Fruit fly (Drosophila melanogaster) whole organism, embryonic: Measurements from ENCODE around the gene Ide.

Source experiments
- C15 ChIP-seq: fragments of 200-800 bp; sonication (Bioruptor generic); IDR thresholded peaks from 3 replicates; pipeline ENCODE4 v1.3.6; 2022; ENCODE audit warnings: missing biosample characterization, missing genetic modification characterization
- CG10366 ChIP-seq: fragments of 200-800 bp; sonication (Bioruptor generic); IDR thresholded peaks from 2 replicates; pipeline ENCODE4 v1.3.6; 2022; ENCODE audit warnings: missing biosample characterization, missing genetic modification characterization
- CG12942 ChIP-seq: fragments of 200-800 bp; sonication (Bioruptor generic); optimal IDR thresholded peaks from 3 replicates; lab custom pipeline; 2016; ENCODE audit warnings: missing biosample characterization, missing genetic modification characterization
- CG15479 ChIP-seq: fragments of 200-800 bp; sonication (Bioruptor generic); optimal IDR thresholded peaks from 3 replicates; lab custom pipeline; 2019; ENCODE audit warnings: missing biosample characterization, mild to moderate bottlenecking, missing genetic modification characterization, moderate library complexity
- CG16815 ChIP-seq: fragments of 200-800 bp; sonication (Bioruptor generic); optimal IDR thresholded peaks from 3 replicates; lab custom pipeline; 2017; ENCODE audit warnings: missing biosample characterization, mild to moderate bottlenecking, missing genetic modification characterization
- CG17802 ChIP-seq: fragments of 200-800 bp; sonication (Bioruptor generic); optimal IDR thresholded peaks from 2 replicates; lab custom pipeline; 2018; ENCODE audit warnings: missing biosample characterization, mild to moderate bottlenecking, missing genetic modification characterization, moderate library complexity
- CG2116 ChIP-seq: fragments of 200-800 bp; sonication (Bioruptor generic); optimal IDR thresholded peaks from 3 replicates; lab custom pipeline; 2018; ENCODE audit warnings: missing biosample characterization, mild to moderate bottlenecking, missing genetic modification characterization
- CG31388 ChIP-seq: fragments of 200-800 bp; sonication (Bioruptor generic); optimal IDR thresholded peaks from 2 replicates; lab custom pipeline; 2016; ENCODE audit warnings: missing biosample characterization, missing genetic modification characterization
- CG3163 ChIP-seq: fragments of 200-800 bp; sonication (Bioruptor generic); optimal IDR thresholded peaks from 3 replicates; lab custom pipeline; 2016; ENCODE audit warnings: missing biosample characterization, missing genetic modification characterization
- CG33213 ChIP-seq: fragments of 200-800 bp; sonication (Bioruptor generic); optimal IDR thresholded peaks from 3 replicates; lab custom pipeline; 2016; ENCODE audit warnings: missing biosample characterization, missing genetic modification characterization
- CG3847 ChIP-seq: fragments of 200-800 bp; sonication (Bioruptor generic); IDR thresholded peaks from 2 replicates; pipeline ENCODE4 v1.3.6; 2022; ENCODE audit warnings: missing biosample characterization, missing genetic modification characterization
- CG5953 ChIP-seq: fragments of 200-800 bp; sonication (Bioruptor generic); IDR thresholded peaks from 2 replicates; pipeline ENCODE4 v1.3.6; 2022; ENCODE audit warnings: missing biosample characterization, missing genetic modification characterization
- CG6254 ChIP-seq: fragments of 200-800 bp; sonication (Bioruptor generic); optimal IDR thresholded peaks from 3 replicates; lab custom pipeline; 2017; ENCODE audit warnings: mild to moderate bottlenecking, missing biosample characterization, missing genetic modification reagents, missing genetic modification characterization
- CG6683 ChIP-seq: fragments of 200-800 bp; sonication (Bioruptor generic); optimal IDR thresholded peaks from 2 replicates; lab custom pipeline; 2017; ENCODE audit warnings: missing biosample characterization, mild to moderate bottlenecking, missing genetic modification characterization, missing genetic modification reagents
- CG7357 ChIP-seq: fragments of 200-800 bp; sonication (Bioruptor generic); IDR thresholded peaks from 3 replicates; pipeline ENCODE4 v1.3.6; 2022; ENCODE audit warnings: missing biosample characterization, missing genetic modification characterization
- CG8089 ChIP-seq: fragments of 200-800 bp; sonication (Bioruptor generic); optimal IDR thresholded peaks from 3 replicates; lab custom pipeline; 2016; ENCODE audit warnings: missing biosample characterization, missing genetic modification characterization
- CG8944 ChIP-seq: fragments of 200-800 bp; sonication (Bioruptor generic); optimal IDR thresholded peaks from 3 replicates; lab custom pipeline; 2016; ENCODE audit warnings: missing biosample characterization, missing genetic modification characterization
- E2f2 ChIP-seq: fragments of 200-800 bp; sonication (Bioruptor generic); IDR thresholded peaks from 2 replicates; pipeline ENCODE4 v1.3.6; 2022; ENCODE audit warnings: missing biosample characterization, missing genetic modification characterization
- Hr3 ChIP-seq: fragments of 200-800 bp; sonication (Bioruptor generic); optimal IDR thresholded peaks from 3 replicates; lab custom pipeline; 2016; ENCODE audit warnings: missing biosample characterization, missing genetic modification characterization
- Mrtf ChIP-seq: fragments of 200-800 bp; sonication (Bioruptor generic); IDR thresholded peaks from 3 replicates; pipeline ENCODE4 v1.3.6; 2022; ENCODE audit warnings: missing biosample characterization, missing genetic modification characterization
- NK7.1 ChIP-seq: fragments of 200-800 bp; sonication (Bioruptor generic); optimal IDR thresholded peaks from 3 replicates; lab custom pipeline; 2016; ENCODE audit warnings: missing biosample characterization, missing genetic modification characterization
- Opbp ChIP-seq: fragments of 200-800 bp; sonication (Bioruptor generic); IDR thresholded peaks from 3 replicates; pipeline ENCODE4 v1.3.6; 2022; ENCODE audit warnings: missing biosample characterization, missing genetic modification characterization; ENCODE audit not compliant: partially characterized antibody
- Sin3A ChIP-seq: fragments of >200 bp; optimal IDR thresholded peaks from 2 replicates; lab custom pipeline; 2018
- bowl ChIP-seq: fragments of 200-800 bp; sonication (Bioruptor generic); IDR thresholded peaks from 2 replicates; pipeline ENCODE4 v1.3.6; 2022; ENCODE audit warnings: missing biosample characterization, missing genetic modification characterization
- btn ChIP-seq: fragments of 200-800 bp; sonication (Bioruptor generic); optimal IDR thresholded peaks from 2 replicates; lab custom pipeline; 2016; ENCODE audit warnings: missing biosample characterization, missing genetic modification characterization
- dmrt99B ChIP-seq: fragments of 200-800 bp; sonication (Bioruptor generic); optimal IDR thresholded peaks from 2 replicates; lab custom pipeline; 2018; ENCODE audit warnings: missing biosample characterization, mild to moderate bottlenecking, missing genetic modification characterization, moderate library complexity
- gce ChIP-seq: fragments of 200-800 bp; sonication (Bioruptor generic); IDR thresholded peaks from 3 replicates; pipeline ENCODE4 v1.3.6; 2022; ENCODE audit warnings: missing biosample characterization, missing genetic modification characterization
- gfzf ChIP-seq: fragments of 200-800 bp; sonication (Bioruptor generic); optimal IDR thresholded peaks from 2 replicates; lab custom pipeline; 2016; ENCODE audit warnings: missing biosample characterization, mild to moderate bottlenecking, missing genetic modification characterization, moderate library complexity
- gro ChIP-seq: fragments of 200-800 bp; sonication (Bioruptor generic); optimal IDR thresholded peaks from 2 replicates; lab custom pipeline; 2016; ENCODE audit warnings: missing biosample characterization, missing genetic modification characterization
- kah ChIP-seq: fragments of 200-800 bp; sonication (Bioruptor generic); optimal IDR thresholded peaks from 2 replicates; lab custom pipeline; 2018; ENCODE audit warnings: missing biosample characterization, mild to moderate bottlenecking, missing genetic modification characterization
- kni ChIP-seq: fragments of 200-800 bp; sonication (Bioruptor generic); optimal IDR thresholded peaks from 3 replicates; lab custom pipeline; 2017; ENCODE audit warnings: mild to moderate bottlenecking, missing biosample characterization, missing genetic modification reagents, missing genetic modification characterization
- lov ChIP-seq, 2 experiments: fragments of 200-800 bp in 1 of 2; fragments of >200 bp in 1 of 2; sonication (Bioruptor generic) in 1 of 2; IDR thresholded peaks in 1 of 2; optimal IDR thresholded peaks in 1 of 2; 2 replicates in 1 of 2; 3 replicates in 1 of 2; pipeline versions ENCODE4 v1.3.6 to Lab custom; 2017 to 2022; ENCODE audit warnings: missing biosample characterization in 1 of 2, missing genetic modification characterization in 1 of 2
- luna ChIP-seq: fragments of 200-800 bp; sonication (Bioruptor generic); optimal IDR thresholded peaks from 2 replicates; lab custom pipeline; 2016; ENCODE audit warnings: missing biosample characterization, missing genetic modification characterization
- mirr ChIP-seq: fragments of 200-800 bp; sonication (Bioruptor generic); optimal IDR thresholded peaks from 3 replicates; lab custom pipeline; 2018; ENCODE audit warnings: missing biosample characterization, mild to moderate bottlenecking, missing genetic modification characterization
- oc ChIP-seq: fragments of 200-800 bp; sonication (Bioruptor generic); optimal IDR thresholded peaks from 2 replicates; lab custom pipeline; 2018; ENCODE audit warnings: missing biosample characterization, mild to moderate bottlenecking, missing genetic modification characterization, moderate library complexity
- p53 ChIP-seq: fragments of 200-800 bp; sonication (Bioruptor generic); optimal IDR thresholded peaks from 2 replicates; lab custom pipeline; 2016; ENCODE audit warnings: missing biosample characterization, missing genetic modification characterization
- pan ChIP-seq, 4 experiments: fragments of >200 bp in 3 of 4; fragments of 200-800 bp in 1 of 4; sonication (Bioruptor generic) in 1 of 4; optimal IDR thresholded peaks in 3 of 4; IDR thresholded peaks in 1 of 4; 2 replicates each; pipeline versions ENCODE4 v1.3.6 to Lab custom; 2017 to 2022; ENCODE audit warnings: missing biosample characterization in 2 of 4, missing genetic modification characterization in 2 of 4, mixed read lengths in 1 of 4
- repo ChIP-seq: fragments of 200-800 bp; sonication (Bioruptor generic); optimal IDR thresholded peaks from 2 replicates; lab custom pipeline; 2016; ENCODE audit warnings: missing biosample characterization, missing genetic modification characterization
- rib ChIP-seq: fragments of 200-800 bp; sonication (Bioruptor generic); IDR thresholded peaks from 2 replicates; pipeline ENCODE4 v1.3.6; 2022; ENCODE audit warnings: missing biosample characterization, missing genetic modification characterization
- ro ChIP-seq: fragments of 200-800 bp; sonication (Bioruptor generic); IDR thresholded peaks from 2 replicates; pipeline ENCODE4 v1.3.6; 2022; ENCODE audit warnings: missing biosample characterization, missing genetic modification characterization
- salm ChIP-seq: fragments of 200-800 bp; sonication (Bioruptor generic); optimal IDR thresholded peaks from 2 replicates; lab custom pipeline; 2018; ENCODE audit warnings: missing biosample characterization, mild to moderate bottlenecking, missing genetic modification characterization
- seq ChIP-seq: fragments of 200-800 bp; sonication (Bioruptor generic); IDR thresholded peaks from 2 replicates; pipeline ENCODE4 v1.3.6; 2022; ENCODE audit warnings: missing biosample characterization, missing genetic modification characterization
- sim ChIP-seq: fragments of 200-800 bp; sonication (Bioruptor generic); IDR thresholded peaks from 2 replicates; pipeline ENCODE4 v1.3.6; 2022; ENCODE audit warnings: missing biosample characterization, missing genetic modification characterization
- sr ChIP-seq: fragments of 200-800 bp; sonication (Bioruptor generic); IDR thresholded peaks from 3 replicates; pipeline ENCODE4 v1.3.6; 2022; ENCODE audit warnings: missing biosample characterization, missing genetic modification characterization
- sug ChIP-seq: fragments of 200-800 bp; optimal IDR thresholded peaks from 2 replicates; lab custom pipeline; 2019; ENCODE audit warnings: missing biosample characterization, mild to moderate bottlenecking, missing genetic modification characterization, moderate library complexity
- tap ChIP-seq: fragments of 200-800 bp; optimal IDR thresholded peaks from 3 replicates; lab custom pipeline; 2019; ENCODE audit warnings: missing biosample characterization, mild to moderate bottlenecking, missing genetic modification characterization, moderate library complexity
- trh ChIP-seq: fragments of 200-800 bp; sonication (Bioruptor generic); optimal IDR thresholded peaks from 2 replicates; lab custom pipeline; 2016; ENCODE audit warnings: missing biosample characterization, missing genetic modification characterization
- zfh2 ChIP-seq: fragments of 200-800 bp; sonication (Bioruptor generic); optimal IDR thresholded peaks from 2 replicates; lab custom pipeline; 2016; ENCODE audit warnings: missing biosample characterization, missing genetic modification characterization

The Ide gene

dm6 chr3L:20398243-20399222, 22.8 kb upstream of the Ide start (continued):
- TF ChIP-seq dmrt99B (tag; lab: Kevin White, UChicago), result peak; percentile 93
- peak; percentile 67 for TF ChIP-seq CG31388 (GFP tag; lab: Kevin White, UChicago)
- peak; percentile 93 for TF ChIP-seq kah (GFP tag; lab: Kevin White, UChicago)
- no peak for TF ChIP-seq CG15479 (GFP tag; lab: Kevin White, UChicago)
- peak; percentile 44 for TF ChIP-seq repo (GFP tag; lab: Kevin White, UChicago)
- peak; percentile 80 for TF ChIP-seq mirr (GFP tag; lab: Kevin White, UChicago)
- peak; percentile 79 for TF ChIP-seq CG12942 (GFP tag; lab: Kevin White, UChicago)
- peak; percentile 67 for TF ChIP-seq CG10366 (GFP tag; lab: Robert Waterston, UW)
- no peak for TF ChIP-seq lov (optimal IDR thresholded peaks at IDR 0.05; lab: Kevin White, UChicago)
- TF ChIP-seq lov (GFP tag; IDR thresholded peaks at IDR 0.05; lab: Robert Waterston, UW), result no peak
- TF ChIP-seq CG3163 (GFP tag; lab: Kevin White, UChicago), result peak; percentile 13
- peak; percentile 77 for TF ChIP-seq salm (tag; lab: Kevin White, UChicago)
- TF ChIP-seq CG16815 (GFP tag; lab: Kevin White, UChicago), result peak; percentile 60
- peak; percentile 64 for TF ChIP-seq zfh2 (GFP tag; lab: Kevin White, UChicago)
- peak; percentile 82 for TF ChIP-seq Hr3 (GFP tag; lab: Kevin White, UChicago)
- peak; percentile 83 for TF ChIP-seq tap (tag; lab: Kevin White, UChicago)
- TF ChIP-seq seq, result peak; percentile 86
- TF ChIP-seq p53 (GFP tag; lab: Kevin White, UChicago), result peak; percentile 10
- 0 out of 3 replicates have a peak, but pooled peaks have one; percentile 51 for TF ChIP-seq C15 (GFP tag; lab: Robert Waterston, UW)
- peak; percentile 38; the same call in 1 of the 2 replicates for TF ChIP-seq ro (GFP tag; lab: Robert Waterston, UW)
- no peak for TF ChIP-seq gfzf (GFP tag; lab: Kevin White, UChicago)
- no peak; the same call in 1 of the 2 replicates for TF ChIP-seq sim (GFP tag; lab: Robert Waterston, UW)
- peak; percentile 51; the same call in 1 of the 3 replicates for TF ChIP-seq gce (GFP tag; lab: Robert Waterston, UW)
- no peak for TF ChIP-seq sr
- TF ChIP-seq bowl, result 0 out of 2 replicates have a peak, but pooled peaks have one; percentile 13
- peak; percentile 46 for TF ChIP-seq trh
- no peak for TF ChIP-seq rib (GFP tag; lab: Robert Waterston, UW)
- TF ChIP-seq CG3847 (GFP tag; lab: Robert Waterston, UW), result peak; percentile 73
- peak; percentile 77 for TF ChIP-seq kni
- peak; percentile 50; the same call in 1 of the 2 replicates for TF ChIP-seq E2f2 (GFP tag; lab: Robert Waterston, UW)
- peak; percentile 63; the same call in 1 of the 3 replicates for TF ChIP-seq Mrtf (GFP tag; lab: Robert Waterston, UW)
- TF ChIP-seq CG6254 (GFP tag; lab: Kevin White, UChicago), result peak; percentile 44
- TF ChIP-seq CG8089 (GFP tag; lab: Kevin White, UChicago), result peak; percentile 51
- TF ChIP-seq Sin3A (lab: Kevin White, UChicago), result no peak
- peak; percentile 54 for TF ChIP-seq NK7.1 (GFP tag; lab: Kevin White, UChicago)
- peak; percentile 18 for TF ChIP-seq btn (GFP tag; lab: Kevin White, UChicago)
- no peak for TF ChIP-seq pan (optimal IDR thresholded peaks at IDR 0.05; lab: Kevin White, UChicago)
- peak in 1 of 2 experiments; percentile 73 for TF ChIP-seq pan (GFP tag; optimal IDR thresholded peaks at IDR 0.05 in 1 of 2, IDR thresholded peaks at IDR 0.05 in 1 of 2)
- TF ChIP-seq CG7357 (GFP tag; lab: Robert Waterston, UW), result peak; percentile 62
- TF ChIP-seq CG5953 (GFP tag; lab: Robert Waterston, UW), result no peak; the same call in 1 of the 2 replicates
- no peak for TF ChIP-seq Opbp (GFP tag; lab: Robert Waterston, UW)
- TF ChIP-seq luna (GFP tag; lab: Kevin White, UChicago), result no peak
- TF ChIP-seq gro (GFP tag; lab: Kevin White, UChicago), result peak; percentile 79
- TF ChIP-seq CG6683, result peak; percentile 63
- peak; percentile 60 for TF ChIP-seq oc (tag; lab: Kevin White, UChicago)
- TF ChIP-seq CG17802, result peak; percentile 56
- TF ChIP-seq CG33213 (GFP tag; lab: Kevin White, UChicago), result peak; percentile 47
- peak; percentile 50 for TF ChIP-seq CG8944 (GFP tag; lab: Kevin White, UChicago)
- peak; percentile 79 for TF ChIP-seq sug (tag; lab: Kevin White, UChicago)
- TF ChIP-seq CG2116 (GFP tag; lab: Kevin White, UChicago), result peak; percentile 39
